Fruit fly (Drosophila melanogaster): ENCODE results near the gene CG7083.

CG7083 gene

dm6 chr3L:8296941-8297340 is 43.6 kb upstream of the CG7083 start, which contains the start of gene Rab19 (continued):
- TF ChIP-seq Sox102F (GFP tag; optimal IDR thresholded peaks at IDR 0.05) (no peak), salm (tag; optimal IDR thresholded peaks at IDR 0.05) (no peak), lilli (GFP tag; optimal IDR thresholded peaks at IDR 0.05) (no peak), CTCF (GFP tag; optimal IDR thresholded peaks at IDR 0.05) (no peak), crp (GFP tag; optimal IDR thresholded peaks at IDR 0.05) (peak; percentile 24 to 89), ci (GFP tag; IDR thresholded peaks at IDR 0.05) (no peak), nau (GFP tag; optimal IDR thresholded peaks at IDR 0.05) (no peak), fd3F (GFP tag; optimal IDR thresholded peaks at IDR 0.05) (no peak), Lpt (GFP tag; optimal IDR thresholded peaks at IDR 0.05) (no peak), ash1 (GFP tag; optimal IDR thresholded peaks at IDR 0.05) (no peak), Scr (GFP tag; IDR thresholded peaks at IDR 0.05; ENCODE audit: partially characterized antibody) (peak; percentile 94), CG3726 (GFP tag; IDR thresholded peaks at IDR 0.05) (no peak), Hand (GFP tag; optimal IDR thresholded peaks at IDR 0.05) (no peak), chm (GFP tag; IDR thresholded peaks at IDR 0.05) (no peak), Sox100B (GFP tag; optimal IDR thresholded peaks at IDR 0.05) (no peak), CG10267 (tag; optimal IDR thresholded peaks at IDR 0.05) (peak; percentile 74), sna (GFP tag; IDR thresholded peaks at IDR 0.05; ENCODE audit: partially characterized antibody) (peak; percentile 97), gsb-n (tag; optimal IDR thresholded peaks at IDR 0.05) (peak; percentile 77), Hr51 (GFP tag; optimal IDR thresholded peaks at IDR 0.05) (no peak), knrl (GFP tag; IDR thresholded peaks at IDR 0.05; ENCODE audit: partially characterized antibody) (peak; percentile 87), crol (GFP tag; IDR thresholded peaks at IDR 0.05) (no peak), CG31388 (GFP tag; optimal IDR thresholded peaks at IDR 0.05) (no peak), CG2116 (GFP tag; optimal IDR thresholded peaks at IDR 0.05) (peak; percentile 82), jigr1 (GFP tag; IDR thresholded peaks at IDR 0.05) (no peak), ftz-f1 (GFP tag; optimal IDR thresholded peaks at IDR 0.05) (no peak), CG16813 (GFP tag; IDR thresholded peaks at IDR 0.05; ENCODE audit: partially characterized antibody) (peak; percentile 86), CG12391 (tag; optimal IDR thresholded peaks at IDR 0.05) (peak; percentile 3), CG5180 (GFP tag; optimal IDR thresholded peaks at IDR 0.05) (no peak), CG43689 (GFP tag; IDR thresholded peaks at IDR 0.05) (no peak), CG42726 (GFP tag; IDR thresholded peaks at IDR 0.05; ENCODE audit: partially characterized antibody) (peak; percentile 25; the same call in 1 of the 2 replicates), bbx (GFP tag; IDR thresholded peaks at IDR 0.05; ENCODE audit: partially characterized antibody) (peak; percentile 87), CG13123 (GFP tag; optimal IDR thresholded peaks at IDR 0.05) (no peak), CG7745 (tag; optimal IDR thresholded peaks at IDR 0.05) (no peak), Neu2 (GFP tag; optimal IDR thresholded peaks at IDR 0.05; ENCODE audit: borderline replicate concordance) (no peak), Kr (GFP tag; optimal IDR thresholded peaks at IDR 0.05) (no peak), Optix (GFP tag; IDR thresholded peaks at IDR 0.05) (no peak), amos (GFP tag; IDR thresholded peaks at IDR 0.05; ENCODE audit: partially characterized antibody) (peak; percentile 79), MBD-R2 (GFP tag; IDR thresholded peaks at IDR 0.05) (peak; percentile 59; the same call in 1 of the 2 replicates), NFAT (GFP tag; IDR thresholded peaks at IDR 0.05) (no peak), jing (GFP tag; optimal IDR thresholded peaks at IDR 0.05) (no peak), gcm (GFP tag; optimal IDR thresholded peaks at IDR 0.05) (no peak), crc (GFP tag; optimal IDR thresholded peaks at IDR 0.05) (no peak), CG11695 (GFP tag; IDR thresholded peaks at IDR 0.05) (no peak), CG13424 (tag; optimal IDR thresholded peaks at IDR 0.05) (no peak), CG18011 (GFP tag; optimal IDR thresholded peaks at IDR 0.05) (no peak), Hr3 (GFP tag; optimal IDR thresholded peaks at IDR 0.05) (no peak), Dref (GFP tag; IDR thresholded peaks at IDR 0.05) (peak; percentile 68), jumu (GFP tag; optimal IDR thresholded peaks at IDR 0.05) (no peak), GATAe (GFP tag; conservative IDR thresholded peaks at IDR 0.05) (no peak), CG31441 (GFP tag; IDR thresholded peaks at IDR 0.05) (no peak), BEAF-32 (GFP tag; optimal IDR thresholded peaks at IDR 0.05) (peak; percentile 86)

Data from whole organism, embryonic.